Fruit fly (Drosophila melanogaster) whole organism, embryonic: ENCODE data around the gene CG15764.

Experiments
- Asciz ChIP-seq: fragments of 200-800 bp; sonication (Bioruptor generic); optimal IDR thresholded peaks from 2 replicates; lab custom pipeline; 2017; ENCODE audit warnings: missing biosample characterization, mild to moderate bottlenecking, missing genetic modification characterization, missing genetic modification reagents
- CG10959 ChIP-seq: fragments of 200-800 bp; sonication (Bioruptor generic); IDR thresholded peaks from 2 replicates; pipeline ENCODE4 v1.3.6; 2022; ENCODE audit warnings: missing biosample characterization, missing genetic modification characterization
- CG11085 ChIP-seq: fragments of 200-800 bp; sonication (Bioruptor generic); IDR thresholded peaks from 2 replicates; pipeline ENCODE4 v1.3.6; 2022; ENCODE audit warnings: missing biosample characterization, missing genetic modification characterization
- CG11456 ChIP-seq: fragments of 200-800 bp; sonication (Bioruptor generic); IDR thresholded peaks from 3 replicates; pipeline ENCODE4 v1.3.6; 2022; ENCODE audit warnings: missing biosample characterization, missing genetic modification characterization
- CG11504 ChIP-seq: fragments of 200-800 bp; sonication (Bioruptor generic); optimal IDR thresholded peaks from 3 replicates; lab custom pipeline; 2019; ENCODE audit warnings: missing biosample characterization, mild to moderate bottlenecking, missing genetic modification characterization, moderate library complexity
- CG11696 ChIP-seq: fragments of 200-800 bp; sonication (Bioruptor generic); IDR thresholded peaks from 2 replicates; pipeline ENCODE4 v1.3.6; 2022; ENCODE audit warnings: missing biosample characterization, missing genetic modification characterization
- CG13296 ChIP-seq: fragments of 200-800 bp; sonication (Bioruptor generic); optimal IDR thresholded peaks from 3 replicates; lab custom pipeline; 2018; ENCODE audit warnings: missing biosample characterization, mild to moderate bottlenecking, missing genetic modification characterization
- CG15514 ChIP-seq: fragments of 200-800 bp; sonication (Bioruptor generic); optimal IDR thresholded peaks from 3 replicates; lab custom pipeline; 2017; ENCODE audit warnings: missing biosample characterization, missing genetic modification characterization, mild to moderate bottlenecking, moderate library complexity, missing genetic modification reagents
- CG1603 ChIP-seq: fragments of 200-800 bp; sonication (Bioruptor generic); optimal IDR thresholded peaks from 2 replicates; lab custom pipeline; 2019; ENCODE audit warnings: missing biosample characterization, mild to moderate bottlenecking, missing genetic modification characterization, moderate library complexity
- CG17385 ChIP-seq: fragments of 200-800 bp; sonication (Bioruptor generic); optimal IDR thresholded peaks from 3 replicates; lab custom pipeline; 2018; ENCODE audit warnings: missing biosample characterization, mild to moderate bottlenecking, missing genetic modification characterization
- CG2116 ChIP-seq: fragments of 200-800 bp; sonication (Bioruptor generic); optimal IDR thresholded peaks from 3 replicates; lab custom pipeline; 2018; ENCODE audit warnings: missing biosample characterization, mild to moderate bottlenecking, missing genetic modification characterization
- CG2120 ChIP-seq: fragments of 200-800 bp; sonication (Bioruptor generic); optimal IDR thresholded peaks from 3 replicates; lab custom pipeline; 2016; ENCODE audit warnings: missing biosample characterization, missing genetic modification characterization
- CG3847 ChIP-seq: fragments of 200-800 bp; sonication (Bioruptor generic); IDR thresholded peaks from 2 replicates; pipeline ENCODE4 v1.3.6; 2022; ENCODE audit warnings: missing biosample characterization, missing genetic modification characterization
- CG6254 ChIP-seq: fragments of 200-800 bp; sonication (Bioruptor generic); optimal IDR thresholded peaks from 3 replicates; lab custom pipeline; 2017; ENCODE audit warnings: mild to moderate bottlenecking, missing biosample characterization, missing genetic modification reagents, missing genetic modification characterization
- CG6791 ChIP-seq: fragments of 200-800 bp; sonication (Bioruptor generic); IDR thresholded peaks from 3 replicates; pipeline ENCODE4 v1.3.6; 2022; ENCODE audit warnings: missing biosample characterization, missing genetic modification characterization; ENCODE audit not compliant: partially characterized antibody
- CG8290 ChIP-seq, 3 experiments: fragments of 200-800 bp; sonication (Bioruptor generic); optimal IDR thresholded peaks; 2 replicates each; lab custom pipeline; 2016 to 2019; ENCODE audit warnings: missing biosample characterization in 3 of 3, missing genetic modification characterization in 3 of 3, mild to moderate bottlenecking in 2 of 3, moderate library complexity in 1 of 3
- CG8388 ChIP-seq: fragments of 200-800 bp; sonication (Bioruptor generic); optimal IDR thresholded peaks from 2 replicates; lab custom pipeline; 2019; ENCODE audit warnings: missing biosample characterization, mild to moderate bottlenecking, missing genetic modification characterization, moderate library complexity
- CG8478 ChIP-seq: fragments of >200 bp; optimal IDR thresholded peaks from 2 replicates; lab custom pipeline; 2018
- CTCF ChIP-seq: fragments of 200-800 bp; sonication (Bioruptor generic); optimal IDR thresholded peaks from 2 replicates; lab custom pipeline; 2017; ENCODE audit warnings: missing biosample characterization, mild to moderate bottlenecking, missing genetic modification characterization, moderate library complexity
- CoRest ChIP-seq: fragments of 200-800 bp; sonication (Bioruptor generic); optimal IDR thresholded peaks from 3 replicates; lab custom pipeline; 2018; ENCODE audit warnings: missing biosample characterization, mild to moderate bottlenecking, missing genetic modification characterization, moderate library complexity
- Fer1 ChIP-seq: fragments of 200-800 bp; sonication (Bioruptor generic); optimal IDR thresholded peaks from 2 replicates; lab custom pipeline; 2017; ENCODE audit warnings: missing biosample characterization, mild to moderate bottlenecking, missing genetic modification characterization
- Gsc ChIP-seq: fragments of 200-800 bp; sonication (Bioruptor generic); IDR thresholded peaks from 2 replicates; pipeline ENCODE4 v1.3.6; 2022; ENCODE audit warnings: missing biosample characterization, missing genetic modification characterization
- Optix ChIP-seq: fragments of 200-800 bp; sonication (Bioruptor generic); IDR thresholded peaks from 3 replicates; pipeline ENCODE4 v1.3.6; 2022; ENCODE audit warnings: missing biosample characterization, missing genetic modification characterization
- Trl ChIP-seq, 3 experiments: fragments of >200 bp in 2 of 3; fragments of 200-800 bp in 1 of 3; sonication (Bioruptor generic) in 1 of 3; optimal IDR thresholded peaks; 2 replicates in 1 of 3; 3 replicates in 2 of 3; lab custom pipeline; 2016 to 2017; ENCODE audit warnings: missing biosample characterization in 1 of 3, missing genetic modification characterization in 1 of 3
- amos ChIP-seq: fragments of 200-800 bp; sonication (Bioruptor generic); IDR thresholded peaks from 2 replicates; pipeline ENCODE4 v1.3.6; 2022; ENCODE audit warnings: missing biosample characterization, missing genetic modification characterization; ENCODE audit not compliant: partially characterized antibody
- bbx ChIP-seq: fragments of 200-800 bp; sonication (Bioruptor generic); IDR thresholded peaks from 2 replicates; pipeline ENCODE4 v1.3.6; 2022; ENCODE audit warnings: missing biosample characterization, missing genetic modification characterization; ENCODE audit not compliant: partially characterized antibody
- cad ChIP-seq: fragments of >200 bp; optimal IDR thresholded peaks from 2 replicates; lab custom pipeline; 2017; ENCODE audit warnings: missing biosample characterization, missing genetic modification characterization
- caup ChIP-seq: fragments of 200-800 bp; sonication (Bioruptor generic); optimal IDR thresholded peaks from 3 replicates; lab custom pipeline; 2017; ENCODE audit warnings: missing biosample characterization, mild to moderate bottlenecking, missing genetic modification characterization, moderate library complexity; ENCODE audit not compliant: severe bottlenecking
- chm ChIP-seq: fragments of 200-800 bp; sonication (Bioruptor generic); IDR thresholded peaks from 2 replicates; pipeline ENCODE4 v1.3.6; 2022; ENCODE audit warnings: missing biosample characterization, missing genetic modification characterization
- crp ChIP-seq, 2 experiments: fragments of 200-800 bp; sonication (Bioruptor generic); optimal IDR thresholded peaks; 2 replicates in 1 of 2; 3 replicates in 1 of 2; lab custom pipeline; 2017; ENCODE audit warnings: missing biosample characterization in 2 of 2, missing genetic modification characterization in 2 of 2, mild to moderate bottlenecking in 1 of 2, moderate library complexity in 1 of 2
- da ChIP-seq: fragments of 200-800 bp; sonication (Bioruptor generic); optimal IDR thresholded peaks from 2 replicates; lab custom pipeline; 2016; ENCODE audit warnings: missing biosample characterization, missing genetic modification characterization
- dmrt11E ChIP-seq: fragments of 200-800 bp; sonication (Bioruptor generic); optimal IDR thresholded peaks from 3 replicates; lab custom pipeline; 2018; ENCODE audit warnings: missing biosample characterization, mild to moderate bottlenecking, missing genetic modification characterization, moderate library complexity
- ems ChIP-seq: fragments of 200-800 bp; sonication (Bioruptor generic); optimal IDR thresholded peaks from 3 replicates; lab custom pipeline; 2016; ENCODE audit warnings: missing biosample characterization, missing genetic modification characterization
- fru ChIP-seq: fragments of >200 bp; optimal IDR thresholded peaks from 2 replicates; lab custom pipeline; 2017
- gce ChIP-seq: fragments of 200-800 bp; sonication (Bioruptor generic); IDR thresholded peaks from 3 replicates; pipeline ENCODE4 v1.3.6; 2022; ENCODE audit warnings: missing biosample characterization, missing genetic modification characterization
- grau ChIP-seq: fragments of 200-800 bp; optimal IDR thresholded peaks from 3 replicates; lab custom pipeline; 2019; ENCODE audit warnings: missing biosample characterization, mild to moderate bottlenecking, missing genetic modification characterization, moderate library complexity
- gsb-n ChIP-seq: fragments of 200-800 bp; sonication (Bioruptor generic); optimal IDR thresholded peaks from 3 replicates; lab custom pipeline; 2018; ENCODE audit warnings: missing biosample characterization, mild to moderate bottlenecking, missing genetic modification characterization
- hbn ChIP-seq: fragments of 200-800 bp; sonication (Bioruptor generic); IDR thresholded peaks from 2 replicates; pipeline ENCODE4 v1.3.6; 2022; ENCODE audit warnings: missing biosample characterization, missing genetic modification characterization; ENCODE audit not compliant: partially characterized antibody
- jing ChIP-seq: fragments of 200-800 bp; sonication (Bioruptor generic); optimal IDR thresholded peaks from 2 replicates; lab custom pipeline; 2018; ENCODE audit warnings: missing biosample characterization, mild to moderate bottlenecking, missing genetic modification characterization
- nom ChIP-seq: fragments of 200-800 bp; sonication (Bioruptor generic); optimal IDR thresholded peaks from 2 replicates; lab custom pipeline; 2017; ENCODE audit warnings: missing biosample characterization, missing genetic modification characterization, mild to moderate bottlenecking, moderate library complexity, missing genetic modification reagents
- onecut ChIP-seq: fragments of 200-800 bp; sonication (Bioruptor generic); IDR thresholded peaks from 2 replicates; pipeline ENCODE4 v1.3.6; 2022; ENCODE audit warnings: missing biosample characterization, missing genetic modification characterization
- phol ChIP-seq: fragments of 200-800 bp; sonication (Bioruptor generic); optimal IDR thresholded peaks from 3 replicates; lab custom pipeline; 2018; ENCODE audit warnings: missing biosample characterization, mild to moderate bottlenecking, missing genetic modification characterization, moderate library complexity
- pita ChIP-seq: fragments of 200-800 bp; sonication (Bioruptor generic); optimal IDR thresholded peaks from 2 replicates; lab custom pipeline; 2017; ENCODE audit warnings: missing biosample characterization, mild to moderate bottlenecking, missing genetic modification characterization
- pzg ChIP-seq: fragments of 200-800 bp; sonication (Bioruptor generic); optimal IDR thresholded peaks from 3 replicates; lab custom pipeline; 2018; ENCODE audit warnings: missing biosample characterization, mild to moderate bottlenecking, missing genetic modification characterization, moderate library complexity
- sna ChIP-seq: fragments of 200-800 bp; sonication (Bioruptor generic); IDR thresholded peaks from 2 replicates; pipeline ENCODE4 v1.3.6; 2022; ENCODE audit warnings: missing biosample characterization, missing genetic modification characterization; ENCODE audit not compliant: partially characterized antibody
- twi ChIP-seq: fragments of 200-800 bp; optimal IDR thresholded peaks from 2 replicates; lab custom pipeline; 2019; ENCODE audit warnings: missing biosample characterization, mild to moderate bottlenecking, missing genetic modification characterization, moderate library complexity
- unpg ChIP-seq: fragments of 200-800 bp; sonication (Bioruptor generic); optimal IDR thresholded peaks from 3 replicates; lab custom pipeline; 2018; ENCODE audit warnings: missing biosample characterization, mild to moderate bottlenecking, missing genetic modification characterization, moderate library complexity
- zfh2 ChIP-seq: fragments of 200-800 bp; sonication (Bioruptor generic); optimal IDR thresholded peaks from 2 replicates; lab custom pipeline; 2016; ENCODE audit warnings: missing biosample characterization, missing genetic modification characterization

Gene CG15764

DNA sequence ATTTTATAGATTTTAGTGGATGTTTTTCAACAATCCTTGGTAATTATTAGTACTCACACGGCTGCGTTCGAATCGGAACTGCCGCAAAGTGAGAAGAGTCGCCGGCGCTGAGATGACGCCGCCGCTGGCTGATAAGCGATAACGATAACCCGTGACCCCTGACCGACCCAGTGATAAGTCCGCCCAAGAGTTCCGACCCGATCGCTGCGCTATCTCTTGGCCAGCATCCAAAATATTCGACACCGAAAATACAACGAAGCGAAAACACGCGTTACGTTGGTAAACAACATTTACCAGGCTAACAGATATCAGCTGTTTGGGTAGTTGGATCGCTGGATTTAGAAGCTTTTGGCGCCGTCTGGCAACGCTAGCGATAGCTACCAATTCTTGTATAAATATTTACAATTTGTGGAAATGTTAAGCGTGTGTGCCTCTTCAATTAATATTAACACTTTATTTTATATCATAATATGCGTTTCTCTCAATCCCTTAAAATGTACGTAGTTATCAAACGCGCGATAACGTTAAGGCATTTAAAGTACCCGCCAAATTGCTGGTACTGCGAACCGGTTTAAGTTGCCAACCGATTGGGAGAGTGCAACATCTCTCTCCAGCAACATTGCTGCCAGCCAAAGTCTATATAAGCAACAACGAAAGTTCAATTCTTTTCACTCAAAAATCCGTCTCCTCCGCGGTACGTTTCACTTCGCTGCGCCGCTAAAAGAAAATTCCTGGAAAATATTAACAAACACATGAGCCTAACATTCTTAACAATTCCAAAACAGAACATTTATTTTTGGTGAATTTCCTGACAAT lies 47.8 kb downstream of the CG15764 start, which contains the start of the genes Shmt and CG3726 (continued):
- TF ChIP-seq jing (GFP tag; lab: Kevin White, UChicago): no peak
- TF ChIP-seq fru: no peak
- TF ChIP-seq CG11456 (GFP tag; lab: Robert Waterston, UW): no peak
- no peak for TF ChIP-seq dmrt11E (tag; lab: Kevin White, UChicago)
- peak; percentile 9 for TF ChIP-seq caup (GFP tag; lab: Kevin White, UChicago)
- TF ChIP-seq nom (GFP tag; lab: Kevin White, UChicago): peak; percentile 57
- TF ChIP-seq amos (GFP tag; lab: Robert Waterston, UW): peak; percentile 37; the same call in 1 of the 2 replicates
- peak; percentile 58 for TF ChIP-seq CTCF
- TF ChIP-seq CG15514: peak; percentile 45
- TF ChIP-seq CG3847: peak; percentile 41; the same call in 1 of the 2 replicates
- TF ChIP-seq unpg: peak; percentile 9
- no peak for TF ChIP-seq CG11085
- TF ChIP-seq CG17385 (GFP tag; lab: Kevin White, UChicago): no peak
- TF ChIP-seq Fer1 (GFP tag; lab: Kevin White, UChicago): peak; percentile 42
- TF ChIP-seq CG8388 (GFP tag; lab: Kevin White, UChicago): no peak
- TF ChIP-seq onecut: no peak
- no peak for TF ChIP-seq phol (tag; lab: Kevin White, UChicago)
- TF ChIP-seq grau (tag; lab: Kevin White, UChicago): peak; percentile 11
- TF ChIP-seq cad (GFP tag; lab: Kevin White, UChicago): no peak
- peak; percentile 29 to 30 for TF ChIP-seq Trl (optimal IDR thresholded peaks at IDR 0.05; lab: Kevin White, UChicago)
- TF ChIP-seq Trl (GFP tag; optimal IDR thresholded peaks at IDR 0.05; lab: Kevin White, UChicago): no peak
- no peak for TF ChIP-seq CG8478 (lab: Kevin White, UChicago)
- peak; percentile 24 for TF ChIP-seq pzg (GFP tag; lab: Kevin White, UChicago)
- TF ChIP-seq CG6791: 0 out of 3 replicates have a peak, but pooled peaks have one; percentile 41
- no peak for TF ChIP-seq CG2120 (GFP tag; lab: Kevin White, UChicago)
- TF ChIP-seq CG2116 (GFP tag; lab: Kevin White, UChicago): peak; percentile 43
- TF ChIP-seq da (GFP tag; lab: Kevin White, UChicago): no peak
- no peak for TF ChIP-seq Optix (GFP tag; lab: Robert Waterston, UW)
- TF ChIP-seq zfh2 (GFP tag; lab: Kevin White, UChicago): no peak
- TF ChIP-seq Asciz (GFP tag; lab: Kevin White, UChicago): no peak
- TF ChIP-seq gce (GFP tag; lab: Robert Waterston, UW): 0 out of 3 replicates have a peak, but pooled peaks have one; percentile 9
- no peak for TF ChIP-seq CG8290 (GFP tag; optimal IDR thresholded peaks at IDR 0.05; lab: Kevin White, UChicago)
- TF ChIP-seq CG8290 (tag; optimal IDR thresholded peaks at IDR 0.05; lab: Kevin White, UChicago): peak in 1 of 2 experiments; percentile 40
- TF ChIP-seq CG6254 (GFP tag; lab: Kevin White, UChicago): no peak
- TF ChIP-seq sna (GFP tag; lab: Robert Waterston, UW): no peak
- TF ChIP-seq CG11696 (GFP tag; lab: Robert Waterston, UW): no peak
- no peak for TF ChIP-seq CG10959 (GFP tag; lab: Robert Waterston, UW)
- peak; percentile 100 for TF ChIP-seq CG11504
- 0 out of 2 replicates have a peak, but pooled peaks have one; percentile 20 for TF ChIP-seq hbn (GFP tag; lab: Robert Waterston, UW)
- no peak for TF ChIP-seq gsb-n (tag; lab: Kevin White, UChicago)
- peak; percentile 42; the same call in 1 of the 2 replicates for TF ChIP-seq chm (GFP tag; lab: Robert Waterston, UW)
- no peak for TF ChIP-seq ems (GFP tag; lab: Kevin White, UChicago)
- peak; percentile 19; the same call in 1 of the 2 replicates for TF ChIP-seq bbx
- TF ChIP-seq pita (GFP tag; lab: Kevin White, UChicago): peak; percentile 16
- TF ChIP-seq CoRest (tag; lab: Kevin White, UChicago): peak; percentile 4
- TF ChIP-seq CG1603 (tag; lab: Kevin White, UChicago): peak; percentile 0
- TF ChIP-seq crp (GFP tag; optimal IDR thresholded peaks at IDR 0.05; lab: Kevin White, UChicago): peak; percentile 5 to 90
- TF ChIP-seq Gsc (GFP tag; lab: Robert Waterston, UW): no peak
- TF ChIP-seq twi (tag; lab: Kevin White, UChicago): no peak
- peak; percentile 43 for TF ChIP-seq CG13296 (GFP tag; lab: Kevin White, UChicago)
